Worm (Caenorhabditis elegans) whole organism, L3 larva: ENCODE measurements around the gene F56D5.5.

Experiments used
- aly-2 ChIP-seq: fragments of 150-350 bp; optimal IDR thresholded peaks from 2 replicates; lab custom pipeline; 2014; ENCODE audit warnings: missing biosample characterization, missing genetic modification characterization
- ceh-16 ChIP-seq: sonication (generic microtip); optimal IDR thresholded peaks from 2 replicates; lab custom pipeline; 2017; ENCODE audit warnings: missing biosample characterization, missing genetic modification characterization
- egl-27 ChIP-seq: sonication (generic microtip); optimal IDR thresholded peaks from 4 replicates; lab custom pipeline; 2017; ENCODE audit warnings: missing biosample characterization, missing genetic modification reagents, missing genetic modification characterization
- elt-3 ChIP-seq, 3 experiments: fragments of 150-350 bp in 1 of 3; sonication (generic microtip) in 2 of 3; optimal IDR thresholded peaks; 2 replicates in 2 of 3; 4 replicates in 1 of 3; lab custom pipeline; 2014 to 2017; ENCODE audit warnings: missing biosample characterization in 3 of 3, missing genetic modification characterization in 3 of 3
- fkh-2 ChIP-seq: fragments of 150-350 bp; optimal IDR thresholded peaks from 2 replicates; lab custom pipeline; 2014; ENCODE audit warnings: missing biosample characterization, missing genetic modification reagents, missing genetic modification characterization
- fos-1 ChIP-seq: fragments of 150-350 bp; optimal IDR thresholded peaks from 2 replicates; lab custom pipeline; 2014; ENCODE audit warnings: missing biosample characterization, missing genetic modification characterization
- jun-1 ChIP-seq: fragments of 150-350 bp; optimal IDR thresholded peaks from 2 replicates; lab custom pipeline; 2014; ENCODE audit warnings: missing biosample characterization, missing genetic modification reagents, missing genetic modification characterization
- nhr-11 ChIP-seq: fragments of 150-350 bp; optimal IDR thresholded peaks from 2 replicates; lab custom pipeline; 2014; ENCODE audit warnings: missing biosample characterization, missing genetic modification characterization
- nhr-237 ChIP-seq: fragments of 150-350 bp; optimal IDR thresholded peaks from 2 replicates; lab custom pipeline; 2014; ENCODE audit warnings: missing biosample characterization, missing genetic modification characterization
- nhr-67 ChIP-seq: fragments of 150-350 bp; optimal IDR thresholded peaks from 2 replicates; lab custom pipeline; 2014; ENCODE audit warnings: missing biosample characterization, missing genetic modification characterization
- skn-1 ChIP-seq: fragments of 150-350 bp; optimal IDR thresholded peaks from 2 replicates; lab custom pipeline; 2014; ENCODE audit warnings: missing biosample characterization, missing genetic modification characterization
- unc-62 ChIP-seq: fragments of 150-350 bp; sonication (generic microtip); optimal IDR thresholded peaks from 4 replicates; lab custom pipeline; 2014; ENCODE audit warnings: missing biosample characterization, missing genetic modification reagents, missing genetic modification characterization
- zag-1 ChIP-seq: fragments of 150-350 bp; optimal IDR thresholded peaks from 2 replicates; lab custom pipeline; 2014; ENCODE audit warnings: missing biosample characterization, missing genetic modification characterization
- ztf-4 ChIP-seq: fragments of 150-350 bp; optimal IDR thresholded peaks from 2 replicates; lab custom pipeline; 2014; ENCODE audit warnings: missing biosample characterization, missing genetic modification characterization

DNA sequence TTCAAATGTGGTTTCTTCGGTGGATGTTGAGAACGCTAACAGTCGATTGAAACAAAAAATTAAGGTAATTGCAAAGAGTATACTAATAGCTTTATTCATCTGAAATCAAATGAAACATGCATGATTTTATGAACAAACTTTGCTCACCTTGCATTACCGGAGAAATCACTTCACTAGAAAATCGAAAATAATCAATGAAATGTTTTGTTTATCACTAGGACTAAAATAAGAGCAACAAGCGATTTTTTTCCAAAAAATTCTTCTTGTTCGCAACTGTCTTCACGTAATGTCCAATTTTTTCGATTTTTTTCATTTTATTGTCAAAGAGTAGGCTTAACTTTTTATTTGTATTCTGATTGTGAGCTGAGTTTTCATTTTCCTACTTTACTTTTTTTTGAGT, 14.5 kb upstream of the F56D5.5 start, which contains the start of gene F56D5.9:
- TF ChIP-seq nhr-237 (tag; lab: Kevin White, UChicago) (no peak), aly-2 (tag; lab: Kevin White, UChicago) (no peak), elt-3 (tag; optimal IDR thresholded peaks at IDR 0.05; lab: Kevin White, UChicago) (no peak), egl-27 (tag; lab: Kevin White, UChicago) (no peak), nhr-67 (tag; lab: Kevin White, UChicago) (no peak), ztf-4 (tag; lab: Kevin White, UChicago) (no peak), nhr-11 (tag; lab: Kevin White, UChicago) (no peak), unc-62 (GFP tag; lab: Kevin White, UChicago) (no peak), fos-1 (no peak), fkh-2 (tag; lab: Kevin White, UChicago) (no peak), skn-1 (tag; lab: Kevin White, UChicago) (no peak), zag-1 (tag; lab: Kevin White, UChicago) (no peak), jun-1 (tag; lab: Kevin White, UChicago) (no peak), ceh-16 (no peak)
